Fruit fly (Drosophila melanogaster) whole organism, prepupa: Measurements from ENCODE around the gene Tpi.

Experiments
- Blimp-1 ChIP-seq: fragments of 200-800 bp; sonication (Bioruptor generic); optimal IDR thresholded peaks from 3 replicates; lab custom pipeline; 2017; ENCODE audit warnings: missing biosample characterization, missing genetic modification characterization, mild to moderate bottlenecking, moderate library complexity, missing genetic modification reagents
- CG10631 ChIP-seq: fragments of 200-800 bp; sonication (Bioruptor generic); optimal IDR thresholded peaks from 2 replicates; lab custom pipeline; 2016; ENCODE audit warnings: missing biosample characterization, missing genetic modification characterization
- CG11762 ChIP-seq: fragments of 200-800 bp; sonication (Bioruptor generic); optimal IDR thresholded peaks from 3 replicates; lab custom pipeline; 2016; ENCODE audit warnings: missing biosample characterization, missing genetic modification characterization; ENCODE audit not compliant: insufficient read depth
- CG15336 ChIP-seq: fragments of 200-800 bp; sonication (Bioruptor generic); IDR thresholded peaks from 2 replicates; pipeline ENCODE4 v1.3.6; 2022; ENCODE audit warnings: missing biosample characterization, missing genetic modification characterization
- CG1621 ChIP-seq: fragments of 200-800 bp; sonication (Bioruptor generic); optimal IDR thresholded peaks from 3 replicates; lab custom pipeline; 2018; ENCODE audit warnings: missing biosample characterization, mild to moderate bottlenecking, missing genetic modification characterization
- CG16779 ChIP-seq: fragments of 200-800 bp; sonication (Bioruptor generic); optimal IDR thresholded peaks from 3 replicates; lab custom pipeline; 2017; ENCODE audit warnings: missing biosample characterization, mild to moderate bottlenecking, missing genetic modification characterization
- CG3032 ChIP-seq: fragments of 200-800 bp; optimal IDR thresholded peaks from 2 replicates; lab custom pipeline; 2019; ENCODE audit warnings: missing biosample characterization, mild to moderate bottlenecking, missing genetic modification characterization, moderate library complexity
- CG31627 ChIP-seq: fragments of 200-800 bp; sonication (Bioruptor generic); optimal IDR thresholded peaks from 3 replicates; lab custom pipeline; 2016; ENCODE audit warnings: missing biosample characterization, missing genetic modification characterization
- CG32006 ChIP-seq: fragments of 200-800 bp; sonication (Bioruptor generic); optimal IDR thresholded peaks from 3 replicates; lab custom pipeline; 2017; ENCODE audit warnings: missing biosample characterization, mild to moderate bottlenecking, missing genetic modification characterization
- CG34406 ChIP-seq: fragments of 200-800 bp; sonication (Bioruptor generic); optimal IDR thresholded peaks from 3 replicates; lab custom pipeline; 2016; ENCODE audit warnings: missing biosample characterization, missing genetic modification characterization
- CG6163 ChIP-seq: fragments of 200-800 bp; sonication (Bioruptor generic); IDR thresholded peaks from 3 replicates; pipeline ENCODE4 v1.3.6; 2022; ENCODE audit warnings: missing biosample characterization, missing genetic modification characterization
- CG6276 ChIP-seq: fragments of 200-800 bp; sonication (Bioruptor generic); optimal IDR thresholded peaks from 2 replicates; lab custom pipeline; 2017; ENCODE audit warnings: missing biosample characterization, mild to moderate bottlenecking, missing genetic modification characterization
- CG6808 ChIP-seq: fragments of 200-800 bp; sonication (Bioruptor generic); optimal IDR thresholded peaks from 3 replicates; lab custom pipeline; 2017; ENCODE audit warnings: missing biosample characterization, missing genetic modification characterization, mild to moderate bottlenecking, moderate library complexity, missing genetic modification reagents
- CG6854 ChIP-seq: fragments of 200-800 bp; sonication (Bioruptor generic); optimal IDR thresholded peaks from 2 replicates; lab custom pipeline; 2017; ENCODE audit warnings: missing biosample characterization, mild to moderate bottlenecking, missing genetic modification characterization
- CG8119 ChIP-seq: fragments of 200-800 bp; sonication (Bioruptor generic); IDR thresholded peaks from 3 replicates; pipeline ENCODE4 v1.3.6; 2022; ENCODE audit warnings: missing biosample characterization, missing genetic modification characterization
- CG8319 ChIP-seq: fragments of 200-800 bp; sonication (Bioruptor generic); optimal IDR thresholded peaks from 3 replicates; lab custom pipeline; 2016; ENCODE audit warnings: missing biosample characterization, missing genetic modification characterization
- CG9139 ChIP-seq: fragments of 200-800 bp; sonication (Bioruptor generic); optimal IDR thresholded peaks from 3 replicates; lab custom pipeline; 2017; ENCODE audit warnings: missing biosample characterization, mild to moderate bottlenecking, missing genetic modification characterization
- Eip75B ChIP-seq: fragments of 200-800 bp; sonication (Bioruptor generic); optimal IDR thresholded peaks from 3 replicates; lab custom pipeline; 2016; ENCODE audit warnings: missing biosample characterization, missing genetic modification characterization
- Eip78C ChIP-seq: fragments of 200-800 bp; sonication (Bioruptor generic); peaks from one replicate; lab custom pipeline; 2016; ENCODE audit warnings: missing biosample characterization, missing genetic modification characterization
- Eip93F ChIP-seq: fragments of 200-800 bp; sonication (Bioruptor generic); optimal IDR thresholded peaks from 2 replicates; lab custom pipeline; 2016; ENCODE audit warnings: missing biosample characterization, mild to moderate bottlenecking, missing genetic modification characterization
- Ets21C ChIP-seq: fragments of 200-800 bp; sonication (Bioruptor generic); optimal IDR thresholded peaks from 3 replicates; lab custom pipeline; 2016; ENCODE audit warnings: missing biosample characterization, missing genetic modification characterization
- Ets96B ChIP-seq: fragments of 200-800 bp; optimal IDR thresholded peaks from 2 replicates; lab custom pipeline; 2019; ENCODE audit warnings: missing biosample characterization, mild to moderate bottlenecking, missing genetic modification characterization, moderate library complexity
- Hr39 ChIP-seq: fragments of 200-800 bp; sonication (Bioruptor generic); optimal IDR thresholded peaks from 2 replicates; lab custom pipeline; 2016; ENCODE audit warnings: missing biosample characterization, missing genetic modification characterization
- Hr4 ChIP-seq: fragments of 200-800 bp; sonication (Bioruptor generic); optimal IDR thresholded peaks from 3 replicates; lab custom pipeline; 2016; ENCODE audit warnings: missing biosample characterization, missing genetic modification characterization
- Met ChIP-seq: fragments of 200-800 bp; sonication (Bioruptor generic); optimal IDR thresholded peaks from 3 replicates; lab custom pipeline; 2016; ENCODE audit warnings: missing biosample characterization, missing genetic modification characterization
- OdsH ChIP-seq: fragments of 200-800 bp; sonication (Bioruptor generic); optimal IDR thresholded peaks from 3 replicates; lab custom pipeline; 2016; ENCODE audit warnings: missing biosample characterization, missing genetic modification characterization
- Smox ChIP-seq: fragments of 200-800 bp; sonication (Bioruptor generic); optimal IDR thresholded peaks from 3 replicates; lab custom pipeline; 2016; ENCODE audit warnings: missing biosample characterization, missing genetic modification characterization
- Sox102F ChIP-seq: fragments of 200-800 bp; sonication (Bioruptor generic); optimal IDR thresholded peaks from 2 replicates; lab custom pipeline; 2016; ENCODE audit warnings: missing biosample characterization, mild to moderate bottlenecking, missing genetic modification characterization
- Sox14 ChIP-seq: fragments of 200-800 bp; sonication (Bioruptor generic); optimal IDR thresholded peaks from 3 replicates; lab custom pipeline; 2016; ENCODE audit warnings: missing biosample characterization, missing genetic modification characterization
- Sox15 ChIP-seq: fragments of 200-800 bp; sonication (Bioruptor generic); optimal IDR thresholded peaks from 3 replicates; lab custom pipeline; 2016; ENCODE audit warnings: missing biosample characterization, missing genetic modification characterization
- achi ChIP-seq: fragments of 200-800 bp; sonication (Bioruptor generic); optimal IDR thresholded peaks from 3 replicates; lab custom pipeline; 2016; ENCODE audit warnings: missing biosample characterization, missing genetic modification characterization
- cyc ChIP-seq: fragments of 200-800 bp; sonication (Bioruptor generic); optimal IDR thresholded peaks from 3 replicates; lab custom pipeline; 2016; ENCODE audit warnings: missing biosample characterization, missing genetic modification characterization
- dsx ChIP-seq: fragments of 200-800 bp; optimal IDR thresholded peaks from 3 replicates; lab custom pipeline; 2019; ENCODE audit warnings: missing biosample characterization, mild to moderate bottlenecking, missing genetic modification characterization, moderate library complexity; ENCODE audit not compliant: poor library complexity, severe bottlenecking
- eg ChIP-seq: fragments of 200-800 bp; sonication (Bioruptor generic); IDR thresholded peaks from 3 replicates; pipeline ENCODE4 v1.3.6; 2022; ENCODE audit warnings: missing biosample characterization, missing genetic modification characterization
- esn ChIP-seq: fragments of 200-800 bp; sonication (Bioruptor generic); optimal IDR thresholded peaks from 2 replicates; lab custom pipeline; 2016; ENCODE audit warnings: missing biosample characterization, mild to moderate bottlenecking, missing genetic modification characterization, moderate library complexity
- fd59A ChIP-seq: fragments of 200-800 bp; sonication (Bioruptor generic); optimal IDR thresholded peaks from 2 replicates; lab custom pipeline; 2017; ENCODE audit warnings: missing biosample characterization, mild to moderate bottlenecking, missing genetic modification characterization, missing genetic modification reagents
- fd85E ChIP-seq: fragments of 200-800 bp; sonication (Bioruptor generic); optimal IDR thresholded peaks from 3 replicates; lab custom pipeline; 2016; ENCODE audit warnings: missing biosample characterization, missing genetic modification characterization
- fkh ChIP-seq: fragments of 200-800 bp; sonication (Bioruptor generic); optimal IDR thresholded peaks from 3 replicates; lab custom pipeline; 2017; ENCODE audit warnings: missing biosample characterization, mild to moderate bottlenecking, missing genetic modification characterization, moderate library complexity
- lz ChIP-seq: fragments of 200-800 bp; sonication (Bioruptor generic); optimal IDR thresholded peaks from 3 replicates; lab custom pipeline; 2016; ENCODE audit warnings: missing biosample characterization, missing genetic modification characterization
- spab ChIP-seq: fragments of 200-800 bp; sonication (Bioruptor generic); optimal IDR thresholded peaks from 2 replicates; lab custom pipeline; 2017; ENCODE audit warnings: missing biosample characterization, mild to moderate bottlenecking, missing genetic modification characterization, missing genetic modification reagents
- ss ChIP-seq, 2 experiments: fragments of 200-800 bp; sonication (Bioruptor generic); optimal IDR thresholded peaks; 2 replicates in 1 of 2; 3 replicates in 1 of 2; lab custom pipeline; 2017 to 2018; ENCODE audit warnings: mild to moderate bottlenecking in 2 of 2, missing biosample characterization in 2 of 2, missing genetic modification characterization in 2 of 2, moderate library complexity in 1 of 2
- svp ChIP-seq: fragments of 200-800 bp; sonication (Bioruptor generic); peaks from one replicate; lab custom pipeline; 2016; ENCODE audit warnings: missing biosample characterization, missing genetic modification characterization
- topi ChIP-seq: fragments of 200-800 bp; sonication (Bioruptor generic); optimal IDR thresholded peaks from 3 replicates; lab custom pipeline; 2016; ENCODE audit warnings: missing biosample characterization, missing genetic modification characterization

Tpi gene

dm6 chr3R:30090261-30091006 lies 44.0 kb downstream of the Tpi start:
- 0 out of 3 replicates have a peak, but pooled peaks have one; percentile 29 for TF ChIP-seq eg (GFP tag; lab: Robert Waterston, UW)
- no peak for TF ChIP-seq CG15336 (GFP tag; lab: Robert Waterston, UW)
- TF ChIP-seq CG3032 (tag; lab: Kevin White, UChicago), result peak; percentile 18
- no peak for TF ChIP-seq Sox15 (GFP tag; lab: Kevin White, UChicago)
- TF ChIP-seq Eip78C (GFP tag; lab: Kevin White, UChicago), result peak; percentile 22
- no peak for TF ChIP-seq CG6854 (GFP tag; lab: Kevin White, UChicago)
- peak; percentile 53 for TF ChIP-seq Eip75B
- peak; percentile 51; the same call in 2 of the 3 replicates for TF ChIP-seq CG6163 (GFP tag; lab: Robert Waterston, UW)
- no peak for TF ChIP-seq fd85E (GFP tag; lab: Kevin White, UChicago)
- peak; percentile 21 for TF ChIP-seq CG16779
- peak; percentile 14 for TF ChIP-seq CG6276 (GFP tag; lab: Kevin White, UChicago)
- no peak for TF ChIP-seq Eip93F
- peak in 1 of 2 experiments; percentile 62 for TF ChIP-seq ss (GFP tag; optimal IDR thresholded peaks at IDR 0.05; lab: Kevin White, UChicago)
- TF ChIP-seq CG9139, result peak; percentile 26
- peak; percentile 20 for TF ChIP-seq CG6808 (GFP tag; lab: Kevin White, UChicago)
- no peak for TF ChIP-seq lz (GFP tag; lab: Kevin White, UChicago)
- TF ChIP-seq Blimp-1 (GFP tag; lab: Kevin White, UChicago), result peak; percentile 66
- peak; percentile 7 for TF ChIP-seq CG1621 (tag; lab: Kevin White, UChicago)
- TF ChIP-seq dsx (GFP tag; lab: Kevin White, UChicago), result peak; percentile 12
- TF ChIP-seq spab, result peak; percentile 2
- TF ChIP-seq Ets21C (GFP tag; lab: Kevin White, UChicago), result no peak
- peak; percentile 20 for TF ChIP-seq Ets96B (tag; lab: Kevin White, UChicago)
- TF ChIP-seq CG32006 (GFP tag; lab: Kevin White, UChicago), result peak; percentile 24
- TF ChIP-seq, all 60 proteins: peak for 16

- TF ChIP-seq OdsH (GFP tag; lab: Kevin White, UChicago), result no peak
- TF ChIP-seq CG6808 (GFP tag; lab: Kevin White, UChicago), result no peak
- TF ChIP-seq topi (GFP tag; lab: Kevin White, UChicago), result peak; percentile 6
- no peak for TF ChIP-seq fkh (GFP tag; lab: Kevin White, UChicago)
- no peak for TF ChIP-seq Sox102F (GFP tag; lab: Kevin White, UChicago)
- no peak for TF ChIP-seq CG6163 (GFP tag; lab: Robert Waterston, UW)
- no peak for TF ChIP-seq CG34406 (GFP tag; lab: Kevin White, UChicago)
- peak; percentile 15 for TF ChIP-seq Smox (GFP tag; lab: Kevin White, UChicago)
- TF ChIP-seq svp, result peak; percentile 37
- TF ChIP-seq Eip78C (GFP tag; lab: Kevin White, UChicago), result peak; percentile 58
- no peak for TF ChIP-seq Met
- no peak for TF ChIP-seq CG16779
- TF ChIP-seq achi (GFP tag; lab: Kevin White, UChicago), result no peak
- TF ChIP-seq CG8119 (GFP tag; lab: Robert Waterston, UW), result no peak
- no peak for TF ChIP-seq Eip75B
- no peak for TF ChIP-seq dsx (GFP tag; lab: Kevin White, UChicago)
- TF ChIP-seq CG10631 (GFP tag; lab: Kevin White, UChicago), result no peak
- TF ChIP-seq CG6854 (GFP tag; lab: Kevin White, UChicago), result no peak
- no peak for TF ChIP-seq eg (GFP tag; lab: Robert Waterston, UW)
- TF ChIP-seq Hr39 (GFP tag; lab: Kevin White, UChicago), result peak; percentile 6
- no peak for TF ChIP-seq CG11762
- peak; percentile 3 for TF ChIP-seq Hr4 (GFP tag; lab: Kevin White, UChicago)
- TF ChIP-seq fd59A (GFP tag; lab: Kevin White, UChicago), result no peak
- peak; percentile 26 for TF ChIP-seq esn (GFP tag; lab: Kevin White, UChicago)
- peak; percentile 0 for TF ChIP-seq Sox14 (GFP tag; lab: Kevin White, UChicago)
- no peak for TF ChIP-seq Ets96B (tag; lab: Kevin White, UChicago)
- TF ChIP-seq CG8319 (GFP tag; lab: Kevin White, UChicago), result no peak
- peak; percentile 4 for TF ChIP-seq CG31627 (GFP tag; lab: Kevin White, UChicago)
- TF ChIP-seq cyc (GFP tag; lab: Kevin White, UChicago), result no peak
Observed at dm6 chr3R:30084137-30084536, 50.3 kb downstream of the Tpi start.
